Worm (Caenorhabditis elegans): ENCODE results near the gene srh-4.

ce11 chrV:4041853-4042424 lies 31.7 kb downstream of the srh-4 start, which contains the start of the genes C49G7.10 and irg-2:
- TF ChIP-seq ama-1 (optimal IDR thresholded peaks at IDR 0.05): no peak
- no peak for TF ChIP-seq nhr-76 (tag; optimal IDR thresholded peaks at IDR 0.05)
- no peak for TF ChIP-seq mml-1 (tag; optimal IDR thresholded peaks at IDR 0.05)
- TF ChIP-seq nhr-237 (tag; optimal IDR thresholded peaks at IDR 0.05): no peak
- no peak for TF ChIP-seq ZK546.5 (tag; optimal IDR thresholded peaks at IDR 0.05)
